Worm (Caenorhabditis elegans) whole organism, late embryonic: ENCODE results near the gene paa-1.

Source experiments
- ama-1 ChIP-seq: fragments of 150-350 bp; optimal IDR thresholded peaks from 2 replicates; lab custom pipeline; 2014
- ceh-19 ChIP-seq: fragments of 200-800 bp; sonication (Bioruptor generic); optimal IDR thresholded peaks from 2 replicates; lab custom pipeline; 2018; ENCODE audit warnings: mild to moderate bottlenecking, missing genetic modification characterization, missing compliant biosample characterization
- ceh-22 ChIP-seq: sonication (generic microtip); optimal IDR thresholded peaks from 2 replicates; lab custom pipeline; 2017; ENCODE audit warnings: missing biosample characterization, missing genetic modification characterization
- dve-1 ChIP-seq: sonication (generic microtip); optimal IDR thresholded peaks from 2 replicates; lab custom pipeline; 2017; ENCODE audit warnings: antibody characterized with exemption, mild to moderate bottlenecking, missing genetic modification characterization, missing compliant biosample characterization
- elt-2 ChIP-seq: sonication (generic microtip); optimal IDR thresholded peaks from 2 replicates; lab custom pipeline; 2016; ENCODE audit warnings: missing genetic modification reagents, missing genetic modification characterization, missing compliant biosample characterization
- fkh-10 ChIP-seq: fragments of 150-350 bp; optimal IDR thresholded peaks from 2 replicates; lab custom pipeline; 2014; ENCODE audit warnings: missing biosample characterization, missing genetic modification reagents, missing genetic modification characterization
- gmeb-2 ChIP-seq: sonication (generic microtip); optimal IDR thresholded peaks from 2 replicates; lab custom pipeline; 2016; ENCODE audit warnings: missing genetic modification characterization, inconsistent platforms, missing compliant biosample characterization
- hlh-13 ChIP-seq: fragments of 200-800 bp; sonication (Bioruptor generic); optimal IDR thresholded peaks from 2 replicates; lab custom pipeline; 2018; ENCODE audit warnings: mild to moderate bottlenecking, missing genetic modification characterization, missing compliant biosample characterization
- rnt-1 ChIP-seq: sonication (generic microtip); optimal IDR thresholded peaks from 2 replicates; lab custom pipeline; 2016; ENCODE audit warnings: missing genetic modification characterization, missing compliant biosample characterization
- sox-2 ChIP-seq: fragments of 200-800 bp; sonication (Bioruptor generic); IDR thresholded peaks from 2 replicates; pipeline ENCODE4 v1.3.6; 2022; ENCODE audit warnings: missing genetic modification reagents, missing genetic modification characterization, missing compliant biosample characterization
- tbx-7 ChIP-seq: sonication (generic microtip); optimal IDR thresholded peaks from 2 replicates; lab custom pipeline; 2016; ENCODE audit warnings: missing genotype, missing genetic modification characterization, missing compliant biosample characterization

DNA sequence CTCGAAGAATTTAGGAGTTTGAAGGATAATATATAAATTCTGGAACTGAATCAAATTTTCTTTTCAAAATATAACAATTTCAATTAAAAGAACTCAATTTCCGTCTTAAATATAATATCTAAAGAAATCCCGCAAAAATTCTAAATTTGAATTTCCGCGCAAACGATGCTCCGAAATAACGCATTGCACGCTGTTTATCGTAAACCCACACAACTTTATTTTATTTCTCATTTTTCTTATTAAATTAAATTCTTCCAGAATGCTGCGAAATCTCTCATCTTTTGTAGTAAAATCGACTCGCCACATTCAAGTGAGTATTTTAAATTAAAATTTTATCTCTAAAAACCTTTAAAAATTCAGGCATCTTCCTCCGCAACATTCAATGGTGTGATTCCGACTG, 48.4 kb downstream of the paa-1 start, which contains the start of gene R02F2.9:
- no peak for TF ChIP-seq ceh-22 (tag; lab: Kevin White, UChicago)
- TF ChIP-seq dve-1 (tag; lab: Kevin White, UChicago): no peak
- TF ChIP-seq ama-1 (lab: Kevin White, UChicago): no peak
- no peak for TF ChIP-seq sox-2 (GFP tag; lab: Robert Waterston, UW)
- no peak for TF ChIP-seq gmeb-2 (tag; lab: Kevin White, UChicago)
- no peak for TF ChIP-seq elt-2 (tag; lab: Kevin White, UChicago)
- TF ChIP-seq fkh-10 (GFP tag; lab: Kevin White, UChicago): no peak
- no peak for TF ChIP-seq rnt-1
- TF ChIP-seq hlh-13 (GFP tag; lab: Kevin White, UChicago): no peak
- TF ChIP-seq tbx-7: no peak
- TF ChIP-seq ceh-19 (GFP tag; lab: Kevin White, UChicago): no peak
